Fruit fly (Drosophila melanogaster) whole organism, embryonic: ENCODE results near the gene JMJD4.

ENCODE experiments used
- ATbp ChIP-seq: fragments of 200-800 bp; sonication (Bioruptor generic); optimal IDR thresholded peaks from 2 replicates; lab custom pipeline; 2017; ENCODE audit warnings: missing biosample characterization, mild to moderate bottlenecking, missing genetic modification characterization, missing genetic modification reagents
- B-H1 ChIP-seq: fragments of 200-800 bp; sonication (Bioruptor generic); IDR thresholded peaks from 3 replicates; pipeline ENCODE4 v1.3.6; 2022; ENCODE audit warnings: missing biosample characterization, missing genetic modification characterization
- Bgb ChIP-seq: fragments of 200-800 bp; sonication (Bioruptor generic); IDR thresholded peaks from 2 replicates; pipeline ENCODE4 v1.3.6; 2022; ENCODE audit warnings: missing biosample characterization, missing genetic modification characterization; ENCODE audit not compliant: partially characterized antibody
- CG10209 ChIP-seq: fragments of 200-800 bp; sonication (Bioruptor generic); optimal IDR thresholded peaks from 3 replicates; lab custom pipeline; 2017; ENCODE audit warnings: missing biosample characterization, mild to moderate bottlenecking, missing genetic modification characterization, missing genetic modification reagents
- CG10543 ChIP-seq: fragments of 200-800 bp; sonication (Bioruptor generic); optimal IDR thresholded peaks from 3 replicates; lab custom pipeline; 2017; ENCODE audit warnings: missing biosample characterization, mild to moderate bottlenecking, missing genetic modification characterization, moderate library complexity
- CG12071 ChIP-seq: fragments of 200-800 bp; sonication (Bioruptor generic); optimal IDR thresholded peaks from 3 replicates; lab custom pipeline; 2018; ENCODE audit warnings: missing biosample characterization, mild to moderate bottlenecking, missing genetic modification characterization
- CG13894 ChIP-seq: fragments of 200-800 bp; sonication (Bioruptor generic); optimal IDR thresholded peaks from 3 replicates; lab custom pipeline; 2018; ENCODE audit warnings: missing biosample characterization, mild to moderate bottlenecking, missing genetic modification characterization, moderate library complexity
- CG14014 ChIP-seq: fragments of 200-800 bp; sonication (Bioruptor generic); IDR thresholded peaks from 2 replicates; pipeline ENCODE4 v1.3.6; 2022; ENCODE audit warnings: missing biosample characterization, missing genetic modification characterization
- CG15514 ChIP-seq: fragments of 200-800 bp; sonication (Bioruptor generic); optimal IDR thresholded peaks from 3 replicates; lab custom pipeline; 2017; ENCODE audit warnings: missing biosample characterization, missing genetic modification characterization, mild to moderate bottlenecking, moderate library complexity, missing genetic modification reagents
- CG15601 ChIP-seq: fragments of 200-800 bp; sonication (Bioruptor generic); optimal IDR thresholded peaks from 3 replicates; lab custom pipeline; 2019; ENCODE audit warnings: missing biosample characterization, mild to moderate bottlenecking, missing genetic modification characterization, moderate library complexity
- CG17359 ChIP-seq: fragments of 200-800 bp; sonication (Bioruptor generic); optimal IDR thresholded peaks from 3 replicates; lab custom pipeline; 2018; ENCODE audit warnings: missing biosample characterization, mild to moderate bottlenecking, missing genetic modification characterization, moderate library complexity
- CG17385 ChIP-seq: fragments of 200-800 bp; sonication (Bioruptor generic); optimal IDR thresholded peaks from 3 replicates; lab custom pipeline; 2018; ENCODE audit warnings: missing biosample characterization, mild to moderate bottlenecking, missing genetic modification characterization
- CG17612 ChIP-seq: fragments of 200-800 bp; sonication (Bioruptor generic); IDR thresholded peaks from 2 replicates; pipeline ENCODE4 v1.3.6; 2022; ENCODE audit warnings: missing biosample characterization, missing genetic modification characterization
- CG1792 ChIP-seq: fragments of 200-800 bp; sonication (Bioruptor generic); optimal IDR thresholded peaks from 2 replicates; lab custom pipeline; 2016; ENCODE audit warnings: missing biosample characterization, missing genetic modification characterization
- CG18476 ChIP-seq: fragments of 200-800 bp; sonication (Bioruptor generic); optimal IDR thresholded peaks from 2 replicates; lab custom pipeline; 2016; ENCODE audit warnings: missing biosample characterization, mild to moderate bottlenecking, missing genetic modification characterization
- CG33213 ChIP-seq: fragments of 200-800 bp; sonication (Bioruptor generic); optimal IDR thresholded peaks from 3 replicates; lab custom pipeline; 2016; ENCODE audit warnings: missing biosample characterization, missing genetic modification characterization
- CG33557 ChIP-seq: fragments of 200-800 bp; sonication (Bioruptor generic); optimal IDR thresholded peaks from 2 replicates; lab custom pipeline; 2019; ENCODE audit warnings: missing biosample characterization, mild to moderate bottlenecking, missing genetic modification characterization, moderate library complexity
- CG34422 ChIP-seq: fragments of 200-800 bp; sonication (Bioruptor generic); IDR thresholded peaks from 3 replicates; pipeline ENCODE4 v1.3.6; 2022; ENCODE audit warnings: missing biosample characterization, missing genetic modification characterization
- CG6689 ChIP-seq: fragments of 200-800 bp; sonication (Bioruptor generic); IDR thresholded peaks from 2 replicates; pipeline ENCODE4 v1.3.6; 2022; ENCODE audit warnings: missing biosample characterization, missing genetic modification characterization
- CG6765 ChIP-seq: fragments of 200-800 bp; sonication (Bioruptor generic); optimal IDR thresholded peaks from 3 replicates; lab custom pipeline; 2017; ENCODE audit warnings: missing biosample characterization, mild to moderate bottlenecking, missing genetic modification characterization
- CG8281 ChIP-seq: fragments of 200-800 bp; sonication (Bioruptor generic); optimal IDR thresholded peaks from 2 replicates; lab custom pipeline; 2018; ENCODE audit warnings: missing biosample characterization, mild to moderate bottlenecking, missing genetic modification characterization, moderate library complexity
- CG9609 ChIP-seq: fragments of 200-800 bp; sonication (Bioruptor generic); optimal IDR thresholded peaks from 3 replicates; lab custom pipeline; 2016; ENCODE audit warnings: missing biosample characterization, missing genetic modification characterization
- Chrac-16 ChIP-seq: fragments of 200-800 bp; sonication (Bioruptor generic); optimal IDR thresholded peaks from 3 replicates; lab custom pipeline; 2016; ENCODE audit warnings: missing biosample characterization, missing genetic modification characterization
- ERR ChIP-seq: fragments of 200-800 bp; sonication (Bioruptor generic); optimal IDR thresholded peaks from 2 replicates; lab custom pipeline; 2016; ENCODE audit warnings: missing biosample characterization, missing genetic modification characterization
- Eip74EF ChIP-seq, 2 experiments: fragments of 200-800 bp in 1 of 2; fragments of >200 bp in 1 of 2; sonication (Bioruptor generic) in 1 of 2; optimal IDR thresholded peaks; 2 replicates each; lab custom pipeline; 2017 to 2019; ENCODE audit warnings: missing biosample characterization in 2 of 2, missing genetic modification characterization in 2 of 2, mild to moderate bottlenecking in 1 of 2, moderate library complexity in 1 of 2
- Lim3 ChIP-seq: fragments of 200-800 bp; sonication (Bioruptor generic); IDR thresholded peaks from 2 replicates; pipeline ENCODE4 v1.3.6; 2022; ENCODE audit warnings: missing biosample characterization, missing genetic modification characterization
- MBD-R2 ChIP-seq: fragments of 200-800 bp; sonication (Bioruptor generic); IDR thresholded peaks from 2 replicates; pipeline ENCODE4 v1.3.6; 2022; ENCODE audit warnings: missing biosample characterization, missing genetic modification characterization
- Max ChIP-seq: fragments of 200-800 bp; sonication (Bioruptor generic); optimal IDR thresholded peaks from 2 replicates; lab custom pipeline; 2016; ENCODE audit warnings: missing biosample characterization, mild to moderate bottlenecking, missing genetic modification characterization
- Oli ChIP-seq: fragments of 200-800 bp; sonication (Bioruptor generic); optimal IDR thresholded peaks from 2 replicates; lab custom pipeline; 2018; ENCODE audit warnings: missing biosample characterization, mild to moderate bottlenecking, missing genetic modification characterization, moderate library complexity
- Xbp1 ChIP-seq: fragments of 200-800 bp; sonication (Bioruptor generic); optimal IDR thresholded peaks from 3 replicates; lab custom pipeline; 2016; ENCODE audit warnings: missing biosample characterization, mild to moderate bottlenecking, missing genetic modification characterization
- ac ChIP-seq: fragments of 200-800 bp; sonication (Bioruptor generic); optimal IDR thresholded peaks from 3 replicates; lab custom pipeline; 2017; ENCODE audit warnings: missing biosample characterization, mild to moderate bottlenecking, missing genetic modification characterization
- az2 ChIP-seq: fragments of 200-800 bp; sonication (Bioruptor generic); optimal IDR thresholded peaks from 3 replicates; lab custom pipeline; 2016; ENCODE audit warnings: missing biosample characterization, missing genetic modification characterization
- bsh ChIP-seq, 2 experiments: fragments of 200-800 bp; sonication (Bioruptor generic); optimal IDR thresholded peaks; 2 replicates each; lab custom pipeline; 2017 to 2018; ENCODE audit warnings: mild to moderate bottlenecking in 2 of 2, missing biosample characterization in 2 of 2, missing genetic modification characterization in 2 of 2, moderate library complexity in 1 of 2
- btn ChIP-seq: fragments of 200-800 bp; sonication (Bioruptor generic); optimal IDR thresholded peaks from 2 replicates; lab custom pipeline; 2016; ENCODE audit warnings: missing biosample characterization, missing genetic modification characterization
- danr ChIP-seq: fragments of 200-800 bp; sonication (Bioruptor generic); IDR thresholded peaks from 2 replicates; pipeline ENCODE4 v1.3.6; 2022; ENCODE audit warnings: missing biosample characterization, missing genetic modification characterization
- her ChIP-seq: fragments of 200-800 bp; sonication (Bioruptor generic); optimal IDR thresholded peaks from 2 replicates; lab custom pipeline; 2016; ENCODE audit warnings: missing biosample characterization, missing genetic modification characterization
- jumu ChIP-seq: fragments of 200-800 bp; sonication (Bioruptor generic); optimal IDR thresholded peaks from 3 replicates; lab custom pipeline; 2016; ENCODE audit warnings: missing biosample characterization, missing genetic modification characterization
- knrl ChIP-seq: fragments of 200-800 bp; sonication (Bioruptor generic); IDR thresholded peaks from 3 replicates; pipeline ENCODE4 v1.3.6; 2022; ENCODE audit warnings: missing biosample characterization, missing genetic modification characterization; ENCODE audit not compliant: partially characterized antibody
- mirr ChIP-seq: fragments of 200-800 bp; sonication (Bioruptor generic); optimal IDR thresholded peaks from 3 replicates; lab custom pipeline; 2018; ENCODE audit warnings: missing biosample characterization, mild to moderate bottlenecking, missing genetic modification characterization
- nom ChIP-seq: fragments of 200-800 bp; sonication (Bioruptor generic); optimal IDR thresholded peaks from 2 replicates; lab custom pipeline; 2017; ENCODE audit warnings: missing biosample characterization, missing genetic modification characterization, mild to moderate bottlenecking, moderate library complexity, missing genetic modification reagents
- peb ChIP-seq: fragments of 200-800 bp; sonication (Bioruptor generic); IDR thresholded peaks from 2 replicates; pipeline ENCODE4 v1.3.6; 2022; ENCODE audit warnings: missing biosample characterization, missing genetic modification characterization
- phol ChIP-seq: fragments of 200-800 bp; sonication (Bioruptor generic); optimal IDR thresholded peaks from 3 replicates; lab custom pipeline; 2018; ENCODE audit warnings: missing biosample characterization, mild to moderate bottlenecking, missing genetic modification characterization, moderate library complexity
- pita ChIP-seq: fragments of 200-800 bp; sonication (Bioruptor generic); optimal IDR thresholded peaks from 2 replicates; lab custom pipeline; 2017; ENCODE audit warnings: missing biosample characterization, mild to moderate bottlenecking, missing genetic modification characterization
- repo ChIP-seq: fragments of 200-800 bp; sonication (Bioruptor generic); optimal IDR thresholded peaks from 2 replicates; lab custom pipeline; 2016; ENCODE audit warnings: missing biosample characterization, missing genetic modification characterization
- sc ChIP-seq, 3 experiments: fragments of >200 bp in 2 of 3; fragments of 200-800 bp in 1 of 3; sonication (Bioruptor generic) in 1 of 3; optimal IDR thresholded peaks; 2 replicates in 2 of 3; 3 replicates in 1 of 3; lab custom pipeline; 2017; ENCODE audit warnings: mild to moderate bottlenecking in 1 of 3, missing biosample characterization in 1 of 3, missing genetic modification characterization in 1 of 3, missing genetic modification reagents in 1 of 3
- tgo ChIP-seq: fragments of 200-800 bp; sonication (Bioruptor generic); IDR thresholded peaks from 3 replicates; pipeline ENCODE4 v1.3.6; 2022; ENCODE audit warnings: missing biosample characterization, missing genetic modification characterization
- wek ChIP-seq: fragments of 200-800 bp; sonication (Bioruptor generic); optimal IDR thresholded peaks from 3 replicates; lab custom pipeline; 2018; ENCODE audit warnings: missing biosample characterization, mild to moderate bottlenecking, missing genetic modification characterization, moderate library complexity
- wor ChIP-seq: fragments of 200-800 bp; sonication (Bioruptor generic); IDR thresholded peaks from 2 replicates; pipeline ENCODE4 v1.3.6; 2022; ENCODE audit warnings: missing biosample characterization, missing genetic modification characterization

Gene JMJD4

dm6 chr2L:18148552-18149219 lies 10.4 kb downstream of the JMJD4 start (continued):
- TF ChIP-seq tgo (GFP tag; lab: Robert Waterston, UW) (peak; percentile 30; the same call in 1 of the 3 replicates), CG17385 (peak; percentile 69), CG9609 (no peak), Max (GFP tag; lab: Kevin White, UChicago) (no peak), CG10209 (GFP tag; lab: Kevin White, UChicago) (peak; percentile 77), CG33557 (GFP tag; lab: Kevin White, UChicago) (peak; percentile 81), sc (optimal IDR thresholded peaks at IDR 0.05; lab: Kevin White, UChicago) (no peak), sc (GFP tag; optimal IDR thresholded peaks at IDR 0.05; lab: Kevin White, UChicago) (peak; percentile 69), Oli (tag; lab: Kevin White, UChicago) (peak; percentile 22), peb (no peak), Chrac-16 (GFP tag; lab: Kevin White, UChicago) (no peak), CG17612 (GFP tag; lab: Robert Waterston, UW) (no peak), wek (GFP tag; lab: Kevin White, UChicago) (peak; percentile 83), CG10543 (peak; percentile 88), btn (no peak), Lim3 (GFP tag; lab: Robert Waterston, UW) (peak; percentile 19; the same call in 1 of the 2 replicates), Eip74EF (GFP tag; optimal IDR thresholded peaks at IDR 0.05; lab: Kevin White, UChicago) (peak in 1 of 2 experiments; percentile 2), az2 (no peak), CG6689 (GFP tag; lab: Robert Waterston, UW) (no peak; the same call in 1 of the 2 replicates), jumu (GFP tag; lab: Kevin White, UChicago) (no peak), ATbp (GFP tag; lab: Kevin White, UChicago) (peak; percentile 87), CG15601 (tag; lab: Kevin White, UChicago) (peak; percentile 67), CG6765 (GFP tag; lab: Kevin White, UChicago) (peak; percentile 72), Bgb (no peak), repo (GFP tag; lab: Kevin White, UChicago) (peak; percentile 42), CG13894 (tag; lab: Kevin White, UChicago) (peak; percentile 63), phol (no peak), CG33213 (GFP tag; lab: Kevin White, UChicago) (peak; percentile 40), CG18476 (GFP tag; lab: Kevin White, UChicago) (no peak), CG12071 (GFP tag; lab: Kevin White, UChicago) (peak; percentile 86), pita (GFP tag; lab: Kevin White, UChicago) (no peak), knrl (GFP tag; lab: Robert Waterston, UW) (no peak), her (GFP tag; lab: Kevin White, UChicago) (peak; percentile 29), CG15514 (GFP tag; lab: Kevin White, UChicago) (peak; percentile 73), CG14014 (peak; percentile 70; the same call in 1 of the 2 replicates), MBD-R2 (GFP tag; lab: Robert Waterston, UW) (peak; percentile 29; the same call in 1 of the 2 replicates), CG1792 (GFP tag; lab: Kevin White, UChicago) (peak; percentile 16), ac (GFP tag; lab: Kevin White, UChicago) (peak; percentile 62), wor (no peak), bsh (GFP tag; optimal IDR thresholded peaks at IDR 0.05; lab: Kevin White, UChicago) (peak in 1 of 2 experiments; percentile 82), Xbp1 (GFP tag; lab: Kevin White, UChicago) (no peak), CG17359 (tag; lab: Kevin White, UChicago) (peak; percentile 73), CG34422 (GFP tag; lab: Robert Waterston, UW) (no peak), mirr (GFP tag; lab: Kevin White, UChicago) (peak; percentile 99), nom (GFP tag; lab: Kevin White, UChicago) (peak; percentile 25), B-H1 (GFP tag; lab: Robert Waterston, UW) (peak; percentile 32; the same call in 1 of the 3 replicates), CG8281 (tag; lab: Kevin White, UChicago) (peak; percentile 56), ERR (GFP tag; lab: Kevin White, UChicago) (no peak), danr (no peak)
